Fruit fly (Drosophila melanogaster) whole organism, wandering third instar larva: ENCODE measurements around the gene TwdlY.
A peak's percentile ranks its signal among the peaks of the same experiment; 100 is the strongest.

Experiments
- Abd-B ChIP-seq: fragments of >200 bp; optimal IDR thresholded peaks from 2 replicates; lab custom pipeline; 2017; ENCODE audit warnings: missing biosample characterization, missing genetic modification characterization
- Dfd ChIP-seq: fragments of >200 bp; optimal IDR thresholded peaks from 2 replicates; lab custom pipeline; 2017; ENCODE audit warnings: missing biosample characterization, missing genetic modification characterization
- Dif ChIP-seq: fragments of 200-275, 200-300 bp; sonication (Bioruptor generic); optimal IDR thresholded peaks from 2 replicates; lab custom pipeline; 2018; ENCODE audit warnings: missing biosample characterization, missing genetic modification characterization; ENCODE audit not compliant: partially characterized antibody
- Myc ChIP-seq: fragments of >200 bp; optimal IDR thresholded peaks from 2 replicates; lab custom pipeline; 2017
- Sp1 ChIP-seq: fragments of 200-800 bp; sonication (Bioruptor generic); optimal IDR thresholded peaks from 3 replicates; lab custom pipeline; 2019; ENCODE audit warnings: missing biosample characterization, mild to moderate bottlenecking, missing genetic modification characterization, moderate library complexity
- dl ChIP-seq, 2 experiments: fragments of 175-275, 200-275 bp in 1 of 2; fragments of 200-275 bp in 1 of 2; sonication (Bioruptor generic); optimal IDR thresholded peaks; lab custom pipeline; 2018; ENCODE audit warnings: mild to moderate bottlenecking in 2 of 2, missing biosample characterization in 2 of 2, missing genetic modification characterization in 2 of 2, moderate library complexity in 2 of 2; ENCODE audit not compliant: partially characterized antibody in 2 of 2, insufficient read depth in 1 of 2
- lola ChIP-seq: fragments of >200 bp; optimal IDR thresholded peaks from 2 replicates; lab custom pipeline; 2017; ENCODE audit warnings: missing biosample characterization, missing genetic modification characterization
- usp ChIP-seq: fragments of >200 bp; optimal IDR thresholded peaks from 2 replicates; lab custom pipeline; 2017; ENCODE audit warnings: missing biosample characterization, missing genetic modification characterization

DNA sequence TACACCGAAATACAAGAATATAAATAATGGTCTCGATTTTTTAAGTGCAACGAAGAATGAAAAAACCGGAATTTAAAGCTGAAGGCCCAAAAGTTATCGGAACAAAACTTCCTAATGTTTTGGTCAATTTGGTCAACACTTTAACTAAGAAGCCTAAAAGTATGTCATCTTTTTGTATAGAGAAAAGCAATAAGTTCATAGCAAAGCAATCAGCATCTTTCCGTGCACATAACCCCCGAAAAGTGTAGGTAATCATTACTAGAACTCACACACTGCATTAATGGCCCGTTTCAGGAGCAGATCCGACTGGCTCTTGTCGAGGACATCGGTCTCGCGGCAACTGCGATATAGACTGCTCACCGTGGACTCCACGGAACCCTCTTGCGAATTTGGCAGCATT lies 9.6 kb downstream of the TwdlY start:
- TF ChIP-seq lola (no peak), Dfd (GFP tag; lab: Kevin White, UChicago) (no peak), usp (GFP tag; lab: Kevin White, UChicago) (no peak), Abd-B (no peak), Myc (peak; percentile 20), Dif (GFP tag; lab: Kevin White, UChicago) (peak; percentile 54), Sp1 (GFP tag; lab: Kevin White, UChicago) (no peak), dl (GFP tag; optimal IDR thresholded peaks at IDR 0.05; lab: Kevin White, UChicago; ENCODE audit: insufficient read depth in 1 of 2, partially characterized antibody in 2 of 2) (no peak)
